Worm (Caenorhabditis elegans): ENCODE results near the gene gbas-1.
"Not testable (repeated sequence)": the region's sequence is repeated elsewhere in the genome, so short reads cannot be mapped to it uniquely, and the experiment has no call there.

DNA sequence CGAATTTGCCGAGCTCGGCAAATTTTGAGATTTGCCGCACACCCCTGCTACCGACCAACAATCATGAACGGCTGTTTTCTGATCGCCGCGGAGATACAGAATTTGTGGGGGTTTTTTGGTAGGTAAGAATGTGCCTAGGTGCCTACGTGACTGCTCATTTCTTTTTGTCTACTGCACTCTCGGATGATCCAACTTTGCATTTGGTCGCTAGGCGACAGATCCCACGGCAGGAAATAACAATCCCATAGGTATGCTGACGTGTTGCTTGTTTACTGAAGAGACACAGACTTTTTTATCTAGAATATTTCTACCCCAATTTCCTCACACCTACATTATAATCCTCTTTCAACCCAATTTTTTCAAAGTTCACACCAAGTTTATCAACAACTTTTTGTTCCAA lies 30.3 kb downstream of the gbas-1 start, which contains the start of gene K02F6.8:
- TF ChIP-seq T20F7.1 (GFP tag; optimal IDR thresholded peaks at IDR 0.05); ama-1 (optimal IDR thresholded peaks at IDR 0.05); nhr-10 (tag; optimal IDR thresholded peaks at IDR 0.05); lin-29 (GFP tag; IDR thresholded peaks at IDR 0.05); zag-1 (tag; optimal IDR thresholded peaks at IDR 0.05); ceh-28 (tag; optimal IDR thresholded peaks at IDR 0.05); dpl-1 (GFP tag; optimal IDR thresholded peaks at IDR 0.05): not testable (repeated sequence)
